Worm (Caenorhabditis elegans): ENCODE measurements around the gene fbxa-128.

ce11 chrIII:11088187-11088586 is 50.7 kb downstream of the fbxa-128 start, which contains the start of gene W09D6.5:
- TF ChIP-seq madf-6 (GFP tag; IDR thresholded peaks at IDR 0.05) (no peak), nhr-80 (tag; optimal IDR thresholded peaks at IDR 0.05) (no peak), ztf-26 (tag; optimal IDR thresholded peaks at IDR 0.05) (no peak), Y67H2A.10 (GFP tag; conservative IDR thresholded peaks at IDR 0.05) (no peak), efl-1 (GFP tag; optimal IDR thresholded peaks at IDR 0.05) (no peak), mcd-1 (GFP tag; IDR thresholded peaks at IDR 0.05) (no peak), atf-7 (tag; optimal IDR thresholded peaks at IDR 0.05) (no peak), K12H6.12 (tag; optimal IDR thresholded peaks at IDR 0.05) (no peak), Y53F4B.3 (GFP tag; IDR thresholded peaks at IDR 0.05) (no peak), madf-8 (GFP tag; conservative IDR thresholded peaks at IDR 0.05) (no peak), cebp-2 (GFP tag; IDR thresholded peaks at IDR 0.05) (no peak), dpff-1 (tag; optimal IDR thresholded peaks at IDR 0.05) (no peak), mel-28 (tag; optimal IDR thresholded peaks at IDR 0.05; ENCODE audit: borderline replicate concordance) (no peak), hrde-1 (tag; optimal IDR thresholded peaks at IDR 0.05; ENCODE audit: borderline replicate concordance) (no peak)
